Fruit fly (Drosophila melanogaster) S2 (cell line): Measurements from ENCODE around the gene CG17930.

Experiments
- CG8478 ChIP-seq: fragments of >200 bp; optimal IDR thresholded peaks from 2 replicates; lab custom pipeline; 2018
- CTCF ChIP-seq, 2 experiments: fragments of >200 bp; optimal IDR thresholded peaks; 2 replicates each; lab custom pipeline; 2018

The CG17930 gene

DNA sequence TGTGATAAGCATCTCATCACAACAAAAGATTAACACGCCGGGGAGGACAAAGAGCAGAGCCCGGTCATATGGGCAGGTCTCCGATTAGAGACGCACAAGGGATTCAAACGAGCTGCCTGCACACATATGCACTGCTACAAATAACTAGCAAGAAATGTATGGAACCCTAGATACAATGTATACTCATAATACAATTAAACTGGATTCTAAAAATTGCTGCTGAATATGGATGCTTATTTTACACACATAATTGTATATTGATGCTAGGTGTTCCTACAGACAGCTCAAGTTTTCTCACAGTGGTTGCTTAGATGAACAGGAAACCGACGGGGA is 9.4 kb downstream of the CG17930 start:
- no peak for TF ChIP-seq CG8478 (lab: Kevin White, UChicago)
- no peak for TF ChIP-seq CTCF (optimal IDR thresholded peaks at IDR 0.05; lab: Kevin White, UChicago)

DNA sequence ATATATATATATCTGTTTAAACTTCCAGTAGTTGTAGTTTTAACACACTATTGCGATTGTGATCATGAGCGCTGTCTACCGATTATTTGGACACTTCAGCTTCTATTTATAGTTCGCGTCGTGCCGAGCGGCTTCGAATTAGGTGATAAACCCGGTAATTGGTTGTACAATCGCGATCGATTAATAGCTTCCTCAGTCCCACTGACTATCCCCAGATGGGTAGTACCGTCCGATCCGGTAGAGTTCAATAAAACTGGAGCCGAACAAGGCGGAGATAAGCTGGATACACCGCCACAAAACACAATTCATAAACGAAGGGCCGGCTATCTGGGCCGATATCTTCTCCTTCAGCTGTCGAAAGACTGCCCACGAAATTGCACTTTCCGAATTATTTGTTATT is 10.2 kb downstream of the CG17930 start:
- TF ChIP-seq CG8478 (lab: Kevin White, UChicago) (no peak), CTCF (optimal IDR thresholded peaks at IDR 0.05; lab: Kevin White, UChicago) (no peak)

DNA sequence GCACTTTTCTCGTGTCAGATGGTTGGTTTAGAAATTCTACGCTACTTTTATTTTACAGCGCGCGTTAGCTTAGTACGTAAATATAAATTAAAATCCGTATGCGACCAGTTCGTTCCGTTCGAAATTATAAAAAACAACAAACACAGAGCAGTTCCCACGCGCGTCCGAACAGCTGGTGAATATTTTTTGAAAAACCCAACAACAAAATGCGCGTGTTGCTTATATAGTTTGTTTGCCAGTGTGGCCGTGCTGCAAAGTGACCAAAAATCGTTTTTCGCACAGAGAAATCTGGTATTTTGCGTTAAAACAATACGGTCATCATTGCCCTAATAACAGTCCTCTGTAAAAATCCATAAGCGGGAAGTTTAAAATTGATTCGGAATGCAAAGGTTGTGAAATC is 10.7 kb downstream of the CG17930 start:
- peak in 1 of 2 experiments; percentile 8 for TF ChIP-seq CTCF (optimal IDR thresholded peaks at IDR 0.05; lab: Kevin White, UChicago)
- TF ChIP-seq CG8478 (lab: Kevin White, UChicago) = no peak

DNA sequence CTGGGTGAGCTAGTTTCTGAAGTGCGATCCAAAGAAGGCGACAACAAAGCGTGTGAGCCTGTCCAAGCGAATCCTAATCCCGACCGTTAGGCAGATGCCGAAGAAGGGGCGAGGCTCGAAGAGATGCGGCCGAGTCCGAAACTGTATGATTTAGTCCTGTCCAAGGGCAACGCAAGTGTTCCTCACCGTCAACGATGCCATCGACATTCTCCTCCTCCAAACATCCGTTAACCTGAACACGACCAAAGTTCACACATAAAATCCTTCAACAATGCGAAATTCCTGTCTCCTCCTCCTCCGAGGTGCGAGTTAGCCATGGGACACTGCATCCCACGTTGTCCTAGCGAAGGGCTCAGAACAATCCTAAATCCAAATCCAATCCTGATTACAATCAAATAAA is 11.8 kb downstream of the CG17930 start, which contains the start of gene Sulf1:
Gene Sulf1, minus strand, starts transcription at position 101 of the 400 bp plus-strand sequence.
- no peak for TF ChIP-seq CG8478 (lab: Kevin White, UChicago)
- TF ChIP-seq CTCF (optimal IDR thresholded peaks at IDR 0.05; lab: Kevin White, UChicago) = no peak

DNA sequence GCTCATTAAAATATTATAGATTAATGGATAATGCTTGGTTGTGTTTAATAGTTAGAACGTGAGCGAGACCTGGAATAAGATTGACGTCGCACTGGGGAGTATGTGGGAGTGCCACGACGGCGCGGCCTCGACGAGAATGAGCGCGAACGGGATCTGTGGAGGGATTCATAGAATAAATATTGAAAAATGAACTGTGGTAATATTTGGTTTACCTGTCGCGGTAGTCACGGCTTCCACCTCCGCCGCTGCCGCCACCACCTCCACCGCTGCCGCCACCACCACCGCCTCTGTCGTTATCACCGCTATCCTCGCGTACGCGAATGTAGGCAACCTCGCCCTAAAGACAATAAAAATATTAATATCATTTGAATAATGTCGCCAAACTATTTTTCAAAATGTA is 13.0 kb downstream of the CG17930 start:
- TF ChIP-seq CTCF (optimal IDR thresholded peaks at IDR 0.05; lab: Kevin White, UChicago) (no peak), CG8478 (lab: Kevin White, UChicago) (no peak)

DNA sequence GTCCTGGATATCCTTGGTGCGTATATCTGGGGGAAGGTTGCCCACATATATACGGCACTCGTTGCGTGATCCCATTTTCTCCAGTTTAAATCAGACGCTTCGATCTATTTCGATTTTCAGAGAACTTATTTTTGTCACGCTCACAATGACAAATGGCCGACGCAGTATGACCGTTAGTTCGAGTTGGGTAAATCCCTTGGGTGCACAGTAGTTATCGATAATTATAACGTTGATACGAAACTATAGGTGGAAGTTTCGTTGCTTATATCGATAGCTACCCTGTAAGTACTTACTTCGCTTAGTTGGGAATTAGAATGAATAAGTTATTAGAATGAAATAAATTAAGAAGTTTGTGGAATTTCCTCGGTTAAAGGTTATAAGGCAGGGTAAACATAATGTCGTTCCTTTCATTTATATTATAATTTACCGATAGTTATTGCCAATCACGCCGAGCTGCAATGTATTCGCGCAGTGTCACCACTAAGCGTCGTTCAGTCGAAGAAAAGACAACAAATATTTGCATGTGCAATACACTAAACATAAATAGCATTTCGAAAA is 14.2 kb downstream of the CG17930 start, which contains the start of the genes SF2 and pad:
Gene SF2, minus strand, starts transcription at position 172 of the 558 bp plus-strand sequence.
Gene pad, plus strand, starts transcription at position 502 of the 558 bp plus-strand sequence.
- no peak for TF ChIP-seq CG8478 (lab: Kevin White, UChicago)
- no peak for TF ChIP-seq CTCF (optimal IDR thresholded peaks at IDR 0.05; lab: Kevin White, UChicago)

DNA sequence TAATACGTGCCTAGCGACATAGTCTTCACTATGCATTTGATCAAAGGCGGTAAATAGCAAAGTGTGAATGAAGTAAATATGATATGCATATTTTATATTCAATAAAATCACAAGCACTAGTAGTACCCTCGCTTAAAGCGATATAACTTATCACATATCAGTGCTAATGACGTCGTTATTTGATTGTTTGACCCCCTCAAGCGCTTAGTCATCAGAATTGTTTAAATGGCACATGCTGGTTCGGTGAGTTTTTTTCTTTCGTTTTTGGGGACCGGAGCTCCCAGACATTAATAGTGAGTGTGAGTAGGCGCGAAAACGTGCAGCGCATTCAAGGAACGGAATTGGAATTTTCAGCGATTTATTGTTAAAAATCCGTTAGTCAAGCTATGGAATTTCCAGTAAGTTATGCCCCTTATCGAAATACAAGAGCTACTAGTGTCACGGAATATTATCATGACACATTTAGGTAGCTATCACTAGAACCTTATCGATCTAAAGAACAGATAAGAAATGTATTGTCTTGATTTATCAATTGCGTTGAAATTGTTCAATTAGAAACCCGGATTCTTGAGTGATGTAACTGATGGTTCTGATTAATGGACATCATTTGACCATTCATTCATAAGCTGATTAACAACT is 20.1 kb downstream of the CG17930 start:
- TF ChIP-seq CG8478 (lab: Kevin White, UChicago) (no peak), CTCF (optimal IDR thresholded peaks at IDR 0.05; lab: Kevin White, UChicago) (no peak)

DNA sequence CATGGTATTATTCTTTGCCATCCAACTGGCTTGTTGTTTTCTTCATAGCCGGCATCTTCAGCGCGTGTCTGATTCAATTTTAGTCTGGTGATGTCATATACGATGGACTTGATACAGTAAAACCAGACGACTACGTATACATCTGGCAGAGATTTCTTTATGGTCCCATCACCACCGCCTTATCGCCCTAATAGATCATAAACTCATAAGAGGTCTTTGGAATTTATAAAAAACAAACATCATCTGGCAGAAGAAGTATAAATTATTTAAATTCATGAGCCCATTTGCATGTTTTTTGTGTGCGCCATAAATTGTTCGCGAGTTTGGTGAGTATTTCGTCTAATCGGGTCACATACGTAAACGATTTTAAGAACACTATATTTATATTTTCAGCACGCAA is 20.6 kb downstream of the CG17930 start:
- TF ChIP-seq CG8478 (lab: Kevin White, UChicago) (no peak), CTCF (optimal IDR thresholded peaks at IDR 0.05; lab: Kevin White, UChicago) (no peak)

DNA sequence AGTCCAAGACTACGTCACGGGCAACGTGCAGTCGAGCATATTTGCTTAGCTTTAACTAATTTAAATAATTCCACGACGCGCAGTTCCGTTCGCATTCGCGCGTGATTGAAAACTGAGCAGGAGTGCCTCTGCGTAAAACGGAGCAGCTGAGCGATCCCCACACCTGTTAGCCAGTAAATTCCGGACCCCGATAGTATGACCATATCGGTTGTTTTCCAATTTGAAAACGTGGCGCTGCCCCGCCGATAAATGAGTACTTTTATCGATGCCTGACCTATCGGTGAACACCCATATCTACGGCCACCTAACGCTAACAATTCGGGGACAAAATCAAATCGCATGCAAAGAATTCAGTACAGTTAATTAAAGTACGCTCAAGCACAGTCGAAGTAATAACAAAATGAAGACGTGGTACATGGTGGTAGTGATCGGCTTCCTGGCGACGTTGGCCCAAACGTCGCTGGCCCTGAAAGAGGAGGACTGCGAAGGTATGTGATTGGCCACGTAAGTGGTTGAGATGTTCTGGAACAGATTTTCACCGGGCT is 21.5 kb downstream of the CG17930 start, which contains the start of the genes CG14879 and Manf:
Gene CG14879, minus strand, starts transcription at position 116 of the 545 bp plus-strand sequence.
Gene Manf, plus strand, starts transcription at position 294 of the 545 bp plus-strand sequence.
- TF ChIP-seq CTCF (optimal IDR thresholded peaks at IDR 0.05; lab: Kevin White, UChicago) = peak; percentile 24 to 38
- TF ChIP-seq CG8478 (lab: Kevin White, UChicago) = no peak

DNA sequence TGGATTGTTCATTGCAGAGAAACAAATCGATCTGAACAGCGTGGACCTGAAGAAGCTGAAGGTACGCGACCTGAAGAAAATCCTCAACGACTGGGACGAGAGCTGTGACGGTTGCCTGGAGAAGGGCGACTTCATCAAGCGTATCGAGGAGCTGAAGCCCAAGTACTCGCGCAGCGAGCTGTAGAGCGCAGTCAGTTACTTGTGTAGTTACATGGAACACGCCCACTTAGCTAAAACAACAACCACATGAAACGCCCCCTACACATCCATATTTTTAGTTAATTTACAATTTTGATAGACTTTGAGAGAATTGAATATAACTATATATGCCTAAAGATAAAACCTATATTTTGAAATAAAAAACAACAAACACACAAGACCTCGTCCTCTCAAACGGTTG is 22.8 kb downstream of the CG17930 start:
- peak; percentile 25 to 57 for TF ChIP-seq CTCF (optimal IDR thresholded peaks at IDR 0.05; lab: Kevin White, UChicago)
- TF ChIP-seq CG8478 (lab: Kevin White, UChicago) = no peak

DNA sequence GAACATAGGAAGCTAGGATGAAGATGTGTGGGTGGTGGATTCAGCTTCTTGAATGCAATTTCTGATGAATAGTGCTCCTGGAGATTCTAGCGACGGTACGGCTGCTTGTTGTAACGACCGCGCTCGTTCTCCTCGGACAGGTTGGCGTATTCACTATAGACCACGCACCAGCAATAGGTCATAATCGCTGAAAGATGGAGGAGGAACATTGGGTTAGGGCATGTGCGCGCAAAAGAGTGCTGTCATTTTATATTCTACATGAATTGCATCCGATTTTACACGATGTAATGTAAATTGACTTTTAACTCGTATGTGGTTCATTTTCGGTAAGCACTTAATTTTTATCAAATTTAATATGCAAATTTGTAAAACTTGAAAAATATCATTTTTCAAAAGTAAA is 23.4 kb downstream of the CG17930 start:
- TF ChIP-seq CG8478 (lab: Kevin White, UChicago) = no peak
- peak; percentile 83 to 87 for TF ChIP-seq CTCF (optimal IDR thresholded peaks at IDR 0.05; lab: Kevin White, UChicago)

DNA sequence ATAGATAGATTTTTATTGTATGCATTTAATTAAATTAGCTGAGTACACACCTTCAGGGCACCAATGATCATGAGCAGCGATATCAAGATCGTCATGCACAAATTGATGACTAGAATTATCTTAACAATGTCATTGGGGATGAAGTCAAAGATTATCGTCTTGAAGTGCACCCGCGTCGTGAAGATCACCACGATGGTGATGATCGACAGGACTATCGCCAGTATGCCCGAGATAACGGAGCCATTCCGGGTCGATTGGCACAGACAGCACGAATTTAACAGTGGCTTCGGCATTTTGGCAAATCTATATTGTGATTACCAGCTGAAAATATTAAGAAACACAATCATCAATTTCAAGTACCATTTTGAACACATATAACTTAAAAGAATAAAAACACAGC is 24.4 kb downstream of the CG17930 start:
- TF ChIP-seq CG8478 (lab: Kevin White, UChicago) = no peak
- no peak for TF ChIP-seq CTCF (optimal IDR thresholded peaks at IDR 0.05; lab: Kevin White, UChicago)

DNA sequence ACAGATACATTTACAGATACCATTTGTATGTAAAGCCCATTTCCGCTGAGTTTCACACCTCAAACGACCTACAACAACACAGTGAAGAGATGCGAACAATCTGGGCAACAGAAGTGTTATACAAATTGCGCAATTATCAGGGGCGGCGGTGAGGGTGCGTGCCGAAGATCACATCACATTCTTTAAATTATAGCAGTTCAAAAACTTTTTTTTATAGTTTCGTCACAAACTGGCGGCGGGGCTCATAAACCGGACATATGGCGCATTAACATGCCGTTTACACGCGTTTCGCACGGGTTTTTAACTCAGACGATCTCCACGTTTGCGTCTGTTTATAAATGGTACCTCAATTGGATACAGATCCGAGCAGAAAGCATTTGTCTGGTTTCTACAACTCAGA is 25.5 kb downstream of the CG17930 start:
- TF ChIP-seq CG8478 (lab: Kevin White, UChicago) (no peak), CTCF (optimal IDR thresholded peaks at IDR 0.05; lab: Kevin White, UChicago) (no peak)

DNA sequence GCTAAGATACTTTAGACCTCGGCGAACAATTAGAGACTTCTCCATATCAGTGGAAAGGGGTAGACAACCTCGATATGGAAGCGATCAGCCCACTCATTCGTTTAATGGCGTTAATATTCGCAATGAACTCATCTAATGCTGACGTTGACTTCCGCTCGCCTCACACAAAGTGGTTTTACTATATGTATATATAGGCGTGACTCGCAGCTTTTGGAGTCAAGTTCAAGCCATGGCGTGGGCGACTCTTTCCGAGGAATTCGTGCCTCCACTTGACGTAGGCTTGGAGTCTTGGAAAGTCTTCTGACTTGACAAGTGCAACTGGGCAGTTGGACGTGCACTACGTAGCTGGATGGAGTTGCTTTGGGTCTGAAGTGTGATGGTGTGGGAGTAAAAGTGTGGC is 26.0 kb downstream of the CG17930 start:
- no peak for TF ChIP-seq CTCF (optimal IDR thresholded peaks at IDR 0.05; lab: Kevin White, UChicago)
- TF ChIP-seq CG8478 (lab: Kevin White, UChicago) = no peak

DNA sequence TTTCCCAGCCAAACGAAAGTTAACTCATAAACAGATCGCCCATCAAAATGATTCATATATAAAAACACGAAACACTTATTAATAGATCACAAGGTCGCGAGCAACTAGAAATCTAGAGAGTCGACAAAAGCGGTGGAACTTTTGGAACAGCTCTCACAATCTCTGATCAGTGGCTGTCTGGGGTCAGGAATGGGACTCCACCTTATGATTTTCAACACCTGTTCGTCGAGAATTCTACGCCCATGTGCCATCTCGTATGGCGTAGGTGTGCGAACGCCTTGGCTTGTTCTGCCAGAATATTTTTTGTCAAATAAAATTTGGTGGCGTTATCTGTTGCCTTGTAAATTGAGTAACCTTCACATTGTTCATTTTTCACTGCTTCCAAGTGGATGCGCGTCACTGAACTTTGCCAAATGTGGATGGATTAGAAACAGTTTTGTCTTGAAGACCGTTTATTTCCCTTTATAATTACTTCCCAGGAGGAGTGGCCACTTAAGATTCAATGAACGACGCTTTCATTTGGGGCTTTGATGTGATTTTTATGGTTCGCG is 27.8 kb downstream of the CG17930 start:
- TF ChIP-seq CG8478 (lab: Kevin White, UChicago) (no peak), CTCF (optimal IDR thresholded peaks at IDR 0.05; lab: Kevin White, UChicago) (no peak)
